Fruit fly (Drosophila melanogaster) whole organism, embryonic: ENCODE data around the gene CG12470.

ENCODE experiments used
- Ada2b ChIP-seq: fragments of 200-800 bp; sonication (Bioruptor generic); IDR thresholded peaks from 2 replicates; pipeline ENCODE4 v1.3.6; 2022; ENCODE audit warnings: missing biosample characterization, missing genetic modification characterization
- Bdp1 ChIP-seq: fragments of 200-800 bp; sonication (Bioruptor generic); optimal IDR thresholded peaks from 3 replicates; lab custom pipeline; 2016; ENCODE audit warnings: missing biosample characterization, missing genetic modification characterization
- BtbVII ChIP-seq: fragments of 200-800 bp; sonication (Bioruptor generic); optimal IDR thresholded peaks from 3 replicates; lab custom pipeline; 2017; ENCODE audit warnings: missing biosample characterization, mild to moderate bottlenecking, missing genetic modification characterization
- CG1233 ChIP-seq: fragments of 200-800 bp; sonication (Bioruptor generic); optimal IDR thresholded peaks from 4 replicates; lab custom pipeline; 2018; ENCODE audit warnings: missing biosample characterization, mild to moderate bottlenecking, missing genetic modification characterization
- CG13123 ChIP-seq: fragments of 200-800 bp; sonication (Bioruptor generic); optimal IDR thresholded peaks from 2 replicates; lab custom pipeline; 2016; ENCODE audit warnings: missing biosample characterization, missing genetic modification characterization
- CG13424 ChIP-seq: fragments of 200-800 bp; sonication (Bioruptor generic); optimal IDR thresholded peaks from 2 replicates; lab custom pipeline; 2019; ENCODE audit warnings: missing biosample characterization, mild to moderate bottlenecking, missing genetic modification characterization, moderate library complexity
- CG14710 ChIP-seq: fragments of 200-800 bp; sonication (Bioruptor generic); optimal IDR thresholded peaks from 3 replicates; lab custom pipeline; 2019; ENCODE audit warnings: missing biosample characterization, mild to moderate bottlenecking, missing genetic modification characterization, moderate library complexity
- CG15601 ChIP-seq: fragments of 200-800 bp; sonication (Bioruptor generic); optimal IDR thresholded peaks from 3 replicates; lab custom pipeline; 2019; ENCODE audit warnings: missing biosample characterization, mild to moderate bottlenecking, missing genetic modification characterization, moderate library complexity
- CG17186 ChIP-seq: fragments of 200-800 bp; sonication (Bioruptor generic); optimal IDR thresholded peaks from 3 replicates; lab custom pipeline; 2017; ENCODE audit warnings: missing biosample characterization, missing genetic modification reagents, missing genetic modification characterization
- CG17359 ChIP-seq: fragments of 200-800 bp; sonication (Bioruptor generic); optimal IDR thresholded peaks from 3 replicates; lab custom pipeline; 2018; ENCODE audit warnings: missing biosample characterization, mild to moderate bottlenecking, missing genetic modification characterization, moderate library complexity
- CG31224 ChIP-seq: fragments of 200-800 bp; sonication (Bioruptor generic); IDR thresholded peaks from 2 replicates; pipeline ENCODE4 v1.3.6; 2022; ENCODE audit warnings: missing biosample characterization, missing genetic modification characterization
- CG34422 ChIP-seq: fragments of 200-800 bp; sonication (Bioruptor generic); IDR thresholded peaks from 3 replicates; pipeline ENCODE4 v1.3.6; 2022; ENCODE audit warnings: missing biosample characterization, missing genetic modification characterization
- CG4617 ChIP-seq: fragments of 200-800 bp; sonication (Bioruptor generic); optimal IDR thresholded peaks from 3 replicates; lab custom pipeline; 2016; ENCODE audit warnings: missing biosample characterization, missing genetic modification characterization, borderline replicate concordance
- CG4707 ChIP-seq: fragments of 200-800 bp; sonication (Bioruptor generic); optimal IDR thresholded peaks from 2 replicates; lab custom pipeline; 2018; ENCODE audit warnings: missing biosample characterization, mild to moderate bottlenecking, missing genetic modification characterization, moderate library complexity
- CG5245 ChIP-seq: fragments of 200-800 bp; sonication (Bioruptor generic); optimal IDR thresholded peaks from 3 replicates; lab custom pipeline; 2016; ENCODE audit warnings: missing biosample characterization, missing genetic modification characterization
- CG6254 ChIP-seq: fragments of 200-800 bp; sonication (Bioruptor generic); optimal IDR thresholded peaks from 3 replicates; lab custom pipeline; 2017; ENCODE audit warnings: mild to moderate bottlenecking, missing biosample characterization, missing genetic modification reagents, missing genetic modification characterization
- CG8765 ChIP-seq: fragments of 200-800 bp; sonication (Bioruptor generic); IDR thresholded peaks from 2 replicates; pipeline ENCODE4 v1.3.6; 2022; ENCODE audit warnings: missing biosample characterization, missing genetic modification characterization
- CG9876 ChIP-seq: fragments of 200-800 bp; sonication (Bioruptor generic); optimal IDR thresholded peaks from 2 replicates; lab custom pipeline; 2016; ENCODE audit warnings: missing biosample characterization, missing genetic modification characterization
- D19A ChIP-seq: fragments of 200-800 bp; optimal IDR thresholded peaks from 3 replicates; lab custom pipeline; 2019; ENCODE audit warnings: missing biosample characterization, mild to moderate bottlenecking, missing genetic modification characterization, moderate library complexity
- Fer2 ChIP-seq: fragments of 200-800 bp; sonication (Bioruptor generic); optimal IDR thresholded peaks from 2 replicates; lab custom pipeline; 2018; ENCODE audit warnings: missing biosample characterization, mild to moderate bottlenecking, missing genetic modification characterization, moderate library complexity
- HLH54F ChIP-seq: fragments of 200-800 bp; sonication (Bioruptor generic); optimal IDR thresholded peaks from 3 replicates; lab custom pipeline; 2016; ENCODE audit warnings: missing biosample characterization, missing genetic modification characterization
- Hey ChIP-seq: fragments of 200-800 bp; sonication (Bioruptor generic); optimal IDR thresholded peaks from 3 replicates; lab custom pipeline; 2018; ENCODE audit warnings: missing biosample characterization, mild to moderate bottlenecking, missing genetic modification characterization
- HmgZ ChIP-seq: fragments of 200-800 bp; sonication (Bioruptor generic); optimal IDR thresholded peaks from 2 replicates; lab custom pipeline; 2018; ENCODE audit warnings: missing biosample characterization, mild to moderate bottlenecking, missing genetic modification characterization
- Hr3 ChIP-seq: fragments of 200-800 bp; sonication (Bioruptor generic); optimal IDR thresholded peaks from 3 replicates; lab custom pipeline; 2016; ENCODE audit warnings: missing biosample characterization, missing genetic modification characterization
- Jarid2 ChIP-seq: fragments of 200-800 bp; sonication (Bioruptor generic); optimal IDR thresholded peaks from 3 replicates; lab custom pipeline; 2017; ENCODE audit warnings: mild to moderate bottlenecking, missing biosample characterization, missing genetic modification reagents, missing genetic modification characterization
- Meics ChIP-seq: fragments of 200-800 bp; sonication (Bioruptor generic); optimal IDR thresholded peaks from 2 replicates; lab custom pipeline; 2017; ENCODE audit warnings: missing biosample characterization, mild to moderate bottlenecking, missing genetic modification characterization
- NfI ChIP-seq: fragments of 200-800 bp; sonication (Bioruptor generic); optimal IDR thresholded peaks from 3 replicates; lab custom pipeline; 2018; ENCODE audit warnings: missing biosample characterization, mild to moderate bottlenecking, missing genetic modification characterization, moderate library complexity
- Pdp1 ChIP-seq, 2 experiments: fragments of 200-800 bp; sonication (Bioruptor generic); optimal IDR thresholded peaks; 3 replicates each; lab custom pipeline; 2016; ENCODE audit warnings: missing biosample characterization in 2 of 2, missing genetic modification characterization in 2 of 2, mild to moderate bottlenecking in 1 of 2, moderate library complexity in 1 of 2
- Xrp1 ChIP-seq: fragments of 200-800 bp; sonication (Bioruptor generic); IDR thresholded peaks from 2 replicates; pipeline ENCODE4 v1.3.6; 2022; ENCODE audit warnings: missing biosample characterization, missing genetic modification characterization
- ac ChIP-seq: fragments of 200-800 bp; sonication (Bioruptor generic); optimal IDR thresholded peaks from 3 replicates; lab custom pipeline; 2017; ENCODE audit warnings: missing biosample characterization, mild to moderate bottlenecking, missing genetic modification characterization
- ato ChIP-seq: fragments of 200-800 bp; sonication (Bioruptor generic); IDR thresholded peaks from 2 replicates; pipeline ENCODE4 v1.3.6; 2022; ENCODE audit warnings: missing biosample characterization, missing genetic modification characterization; ENCODE audit not compliant: partially characterized antibody
- bcd ChIP-seq: fragments of 200-800 bp; sonication (Bioruptor generic); optimal IDR thresholded peaks from 2 replicates; lab custom pipeline; 2017; ENCODE audit warnings: missing biosample characterization, mild to moderate bottlenecking, missing genetic modification characterization
- exex ChIP-seq: fragments of 200-800 bp; sonication (Bioruptor generic); optimal IDR thresholded peaks from 4 replicates; lab custom pipeline; 2018; ENCODE audit warnings: missing biosample characterization, mild to moderate bottlenecking, missing genetic modification characterization, moderate library complexity
- gce ChIP-seq: fragments of 200-800 bp; sonication (Bioruptor generic); IDR thresholded peaks from 3 replicates; pipeline ENCODE4 v1.3.6; 2022; ENCODE audit warnings: missing biosample characterization, missing genetic modification characterization
- gcm2 ChIP-seq: fragments of 200-800 bp; sonication (Bioruptor generic); optimal IDR thresholded peaks from 2 replicates; lab custom pipeline; 2016; ENCODE audit warnings: missing biosample characterization, missing genetic modification characterization
- jing ChIP-seq: fragments of 200-800 bp; sonication (Bioruptor generic); optimal IDR thresholded peaks from 2 replicates; lab custom pipeline; 2018; ENCODE audit warnings: missing biosample characterization, mild to moderate bottlenecking, missing genetic modification characterization
- mam ChIP-seq: fragments of 200-800 bp; sonication (Bioruptor generic); optimal IDR thresholded peaks from 3 replicates; lab custom pipeline; 2016; ENCODE audit warnings: missing biosample characterization, missing genetic modification characterization
- mld ChIP-seq: fragments of 200-800 bp; sonication (Bioruptor generic); IDR thresholded peaks from 3 replicates; pipeline ENCODE4 v1.3.6; 2022; ENCODE audit warnings: missing biosample characterization, missing genetic modification characterization; ENCODE audit not compliant: partially characterized antibody
- nerfin-2 ChIP-seq: fragments of 200-800 bp; sonication (Bioruptor generic); IDR thresholded peaks from 2 replicates; pipeline ENCODE4 v1.3.6; 2022; ENCODE audit warnings: missing biosample characterization, missing genetic modification characterization; ENCODE audit not compliant: partially characterized antibody
- org-1 ChIP-seq: fragments of 200-800 bp; sonication (Bioruptor generic); optimal IDR thresholded peaks from 2 replicates; lab custom pipeline; 2017; ENCODE audit warnings: missing biosample characterization, missing genetic modification characterization
- p53 ChIP-seq: fragments of 200-800 bp; sonication (Bioruptor generic); optimal IDR thresholded peaks from 2 replicates; lab custom pipeline; 2016; ENCODE audit warnings: missing biosample characterization, missing genetic modification characterization
- peb ChIP-seq: fragments of 200-800 bp; sonication (Bioruptor generic); IDR thresholded peaks from 2 replicates; pipeline ENCODE4 v1.3.6; 2022; ENCODE audit warnings: missing biosample characterization, missing genetic modification characterization
- psq ChIP-seq: fragments of 200-800 bp; sonication (Bioruptor generic); optimal IDR thresholded peaks from 2 replicates; lab custom pipeline; 2017; ENCODE audit warnings: missing biosample characterization, missing genetic modification characterization
- stc ChIP-seq: fragments of 200-800 bp; sonication (Bioruptor generic); IDR thresholded peaks from 2 replicates; pipeline ENCODE4 v1.3.6; 2022; ENCODE audit warnings: missing biosample characterization, missing genetic modification characterization
- tll ChIP-seq, 2 experiments: fragments of 200-800 bp in 1 of 2; fragments of >200 bp in 1 of 2; sonication (Bioruptor generic) in 1 of 2; optimal IDR thresholded peaks; 2 replicates each; lab custom pipeline; 2017 to 2019; ENCODE audit warnings: missing biosample characterization in 2 of 2, missing genetic modification characterization in 2 of 2, mild to moderate bottlenecking in 1 of 2, moderate library complexity in 1 of 2
- trh ChIP-seq: fragments of 200-800 bp; sonication (Bioruptor generic); optimal IDR thresholded peaks from 2 replicates; lab custom pipeline; 2016; ENCODE audit warnings: missing biosample characterization, missing genetic modification characterization
- tx ChIP-seq: fragments of 200-800 bp; sonication (Bioruptor generic); optimal IDR thresholded peaks from 2 replicates; lab custom pipeline; 2016; ENCODE audit warnings: missing biosample characterization, missing genetic modification characterization
- vnd ChIP-seq: fragments of 200-800 bp; sonication (Bioruptor generic); IDR thresholded peaks from 3 replicates; pipeline ENCODE4 v1.3.6; 2022; ENCODE audit warnings: missing biosample characterization, missing genetic modification characterization; ENCODE audit not compliant: partially characterized antibody
- zf30C ChIP-seq: fragments of 200-800 bp; sonication (Bioruptor generic); optimal IDR thresholded peaks from 3 replicates; lab custom pipeline; 2018; ENCODE audit warnings: missing biosample characterization, mild to moderate bottlenecking, missing genetic modification characterization

CG12470 gene

DNA sequence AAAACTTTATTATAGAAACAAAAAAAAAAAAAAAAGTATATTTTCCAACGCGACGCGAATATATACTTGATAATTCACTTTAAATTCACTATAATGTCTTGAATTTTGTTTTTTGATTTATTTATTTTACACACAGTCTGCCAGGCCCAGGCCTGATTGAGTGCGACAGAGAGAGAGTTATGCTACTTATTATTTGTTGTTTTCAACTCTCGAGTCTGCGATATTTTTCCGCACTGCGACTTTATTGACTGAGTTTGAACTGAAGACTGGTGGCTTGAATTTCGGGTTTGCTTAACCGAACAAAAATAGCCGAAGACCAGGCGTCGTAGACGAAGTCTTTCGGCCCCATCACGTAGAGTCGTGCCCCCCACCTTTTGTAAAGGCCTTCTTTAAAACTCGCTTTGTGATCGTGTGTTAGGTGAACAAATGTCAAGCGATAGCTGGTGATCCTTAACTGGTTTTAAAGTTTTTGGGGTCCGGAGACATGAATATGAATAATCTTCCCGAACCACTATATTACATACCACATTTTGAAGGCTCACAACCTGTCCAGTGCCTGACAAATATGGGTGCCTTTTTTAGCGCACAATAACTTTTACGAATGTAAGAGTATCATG, 43.6 kb upstream of the CG12470 start, which contains the start of gene CG13377 (continued):
- TF ChIP-seq CG31224 (GFP tag; lab: Robert Waterston, UW) (peak; percentile 40; the same call in 1 of the 2 replicates), vnd (GFP tag; lab: Robert Waterston, UW) (no peak), HmgZ (tag; lab: Kevin White, UChicago) (no peak), CG1233 (GFP tag; lab: Kevin White, UChicago) (no peak), NfI (no peak), ac (GFP tag; lab: Kevin White, UChicago) (no peak), tx (GFP tag; lab: Kevin White, UChicago) (no peak), jing (GFP tag; lab: Kevin White, UChicago) (no peak), CG15601 (tag; lab: Kevin White, UChicago) (peak; percentile 1), Ada2b (GFP tag; lab: Robert Waterston, UW) (0 out of 2 replicates have a peak, but pooled peaks have one; percentile 29), CG4617 (GFP tag; lab: Kevin White, UChicago) (no peak), Xrp1 (GFP tag; lab: Robert Waterston, UW) (peak; percentile 57; the same call in 1 of the 2 replicates), mld (no peak), org-1 (no peak), BtbVII (no peak), tll (GFP tag; optimal IDR thresholded peaks at IDR 0.05; lab: Kevin White, UChicago) (no peak), CG14710 (tag; lab: Kevin White, UChicago) (no peak), CG9876 (GFP tag; lab: Kevin White, UChicago) (no peak), HLH54F (GFP tag; lab: Kevin White, UChicago) (no peak), nerfin-2 (no peak), trh (GFP tag; lab: Kevin White, UChicago) (no peak), bcd (no peak), Fer2 (tag; lab: Kevin White, UChicago) (no peak), peb (0 out of 2 replicates have a peak, but pooled peaks have one; percentile 6), psq (GFP tag; lab: Kevin White, UChicago) (no peak), CG34422 (GFP tag; lab: Robert Waterston, UW) (no peak), Bdp1 (GFP tag; lab: Kevin White, UChicago) (no peak), Meics (GFP tag; lab: Kevin White, UChicago) (peak; percentile 26), stc (GFP tag; lab: Robert Waterston, UW) (0 out of 2 replicates have a peak, but pooled peaks have one; percentile 32), Hey (no peak), Hr3 (GFP tag; lab: Kevin White, UChicago) (no peak), gcm2 (GFP tag; lab: Kevin White, UChicago) (no peak), CG13123 (GFP tag; lab: Kevin White, UChicago) (no peak), CG17186 (GFP tag; lab: Kevin White, UChicago) (no peak), zf30C (GFP tag; lab: Kevin White, UChicago) (no peak), CG17359 (tag; lab: Kevin White, UChicago) (peak; percentile 42), mam (GFP tag; lab: Kevin White, UChicago) (no peak), p53 (GFP tag; lab: Kevin White, UChicago) (no peak), CG6254 (peak; percentile 16), CG13424 (tag; lab: Kevin White, UChicago) (peak; percentile 33), Jarid2 (GFP tag; lab: Kevin White, UChicago) (no peak), D19A (tag; lab: Kevin White, UChicago) (no peak), exex (tag; lab: Kevin White, UChicago) (no peak), Pdp1 (GFP tag; optimal IDR thresholded peaks at IDR 0.05; lab: Kevin White, UChicago) (no peak), CG4707 (no peak), ato (no peak), CG5245 (GFP tag; lab: Kevin White, UChicago) (no peak), CG8765 (GFP tag; lab: Robert Waterston, UW) (no peak), gce (GFP tag; lab: Robert Waterston, UW) (no peak)
